Worm (Caenorhabditis elegans): ENCODE measurements around the gene F28G4.2.

ce11 chrV:16253687-16254086 lies 28.4 kb downstream of the F28G4.2 start, which contains the start of gene gcy-20:
- TF ChIP-seq ama-1 (optimal IDR thresholded peaks at IDR 0.05) (no peak), lin-15B (tag; optimal IDR thresholded peaks at IDR 0.05) (no peak), R02D3.7 (tag; optimal IDR thresholded peaks at IDR 0.05) (no peak), unc-39 (tag; optimal IDR thresholded peaks at IDR 0.05) (no peak), nhr-237 (tag; optimal IDR thresholded peaks at IDR 0.05) (no peak), ztf-4 (tag; optimal IDR thresholded peaks at IDR 0.05) (no peak)
